Fruit fly (Drosophila melanogaster): ENCODE results near the gene Nup154.

The Nup154 gene

DNA sequence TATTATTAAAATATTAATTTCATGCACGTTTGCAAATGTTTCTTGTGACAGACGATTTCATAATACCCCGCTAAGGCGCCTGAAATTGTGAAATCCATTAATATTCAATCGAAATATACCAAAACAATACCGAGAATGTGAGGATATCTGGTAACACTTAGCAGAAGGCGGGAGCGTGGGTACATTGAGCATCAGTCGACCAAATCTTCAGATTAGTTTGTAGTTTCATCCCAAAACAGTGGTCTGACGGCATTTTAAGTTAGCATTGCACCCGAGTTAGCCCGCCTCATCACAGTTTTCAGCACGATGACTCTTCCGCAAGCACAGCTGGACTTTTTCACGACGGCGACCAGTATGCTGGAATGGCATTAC is at the start of gene Nup154 (continued):
- TF ChIP-seq Fer3 (tag; optimal IDR thresholded peaks at IDR 0.05): no peak
- no peak for TF ChIP-seq CG12769 (tag; optimal IDR thresholded peaks at IDR 0.05)
- TF ChIP-seq al (GFP tag; IDR thresholded peaks at IDR 0.05): no peak
- no peak for TF ChIP-seq Atf6 (GFP tag; IDR thresholded peaks at IDR 0.05)
- no peak for TF ChIP-seq CG6689 (GFP tag; IDR thresholded peaks at IDR 0.05)
- no peak for TF ChIP-seq p53 (GFP tag; optimal IDR thresholded peaks at IDR 0.05)
- no peak for TF ChIP-seq CG10147 (GFP tag; optimal IDR thresholded peaks at IDR 0.05)
- TF ChIP-seq dpn (GFP tag; optimal IDR thresholded peaks at IDR 0.05): no peak
- peak; percentile 29 for TF ChIP-seq pzg (GFP tag; optimal IDR thresholded peaks at IDR 0.05)
- TF ChIP-seq chif (GFP tag; optimal IDR thresholded peaks at IDR 0.05): no peak
- no peak for TF ChIP-seq CG18476 (GFP tag; optimal IDR thresholded peaks at IDR 0.05)
- TF ChIP-seq emc (GFP tag; optimal IDR thresholded peaks at IDR 0.05): no peak
- no peak for TF ChIP-seq NfI (GFP tag; optimal IDR thresholded peaks at IDR 0.05)
- TF ChIP-seq CG12104 (GFP tag; optimal IDR thresholded peaks at IDR 0.05): no peak
- no peak for TF ChIP-seq CG17802 (tag; optimal IDR thresholded peaks at IDR 0.05)
- TF ChIP-seq CG17186 (GFP tag; optimal IDR thresholded peaks at IDR 0.05): peak; percentile 72
- TF ChIP-seq CG14050 (GFP tag; IDR thresholded peaks at IDR 0.05): no peak
- TF ChIP-seq run (tag; optimal IDR thresholded peaks at IDR 0.05): no peak
- no peak for TF ChIP-seq Meics (GFP tag; optimal IDR thresholded peaks at IDR 0.05)
- no peak for TF ChIP-seq CG16863 (GFP tag; optimal IDR thresholded peaks at IDR 0.05)
- 0 out of 2 replicates have a peak, but pooled peaks have one; percentile 14 for TF ChIP-seq vvl (GFP tag; IDR thresholded peaks at IDR 0.05)
- peak; percentile 33 for TF ChIP-seq Dp (GFP tag; optimal IDR thresholded peaks at IDR 0.05)
- no peak for TF ChIP-seq mld (GFP tag; IDR thresholded peaks at IDR 0.05; ENCODE audit: partially characterized antibody)
- no peak for TF ChIP-seq aop (GFP tag; IDR thresholded peaks at IDR 0.05)
- no peak for TF ChIP-seq CG6813 (GFP tag; optimal IDR thresholded peaks at IDR 0.05)
- no peak for TF ChIP-seq pho (GFP tag; optimal IDR thresholded peaks at IDR 0.05)
- TF ChIP-seq wdn (GFP tag; IDR thresholded peaks at IDR 0.05): no peak
- peak; percentile 62 for TF ChIP-seq E2f2 (GFP tag; IDR thresholded peaks at IDR 0.05)
- no peak for TF ChIP-seq hkb (optimal IDR thresholded peaks at IDR 0.05)
- TF ChIP-seq hkb (GFP tag; IDR thresholded peaks at IDR 0.05): no peak
- no peak for TF ChIP-seq CG3838 (GFP tag; optimal IDR thresholded peaks at IDR 0.05)
- TF ChIP-seq ato (GFP tag; IDR thresholded peaks at IDR 0.05; ENCODE audit: partially characterized antibody): 0 out of 2 replicates have a peak, but pooled peaks have one; percentile 22
- TF ChIP-seq usp (GFP tag; optimal IDR thresholded peaks at IDR 0.05): no peak
- no peak for TF ChIP-seq slou (GFP tag; optimal IDR thresholded peaks at IDR 0.05)
- TF ChIP-seq Opbp (GFP tag; IDR thresholded peaks at IDR 0.05; ENCODE audit: partially characterized antibody): no peak
- TF ChIP-seq MESR4 (GFP tag; optimal IDR thresholded peaks at IDR 0.05): peak; percentile 43
- TF ChIP-seq chn (GFP tag; optimal IDR thresholded peaks at IDR 0.05): no peak
- no peak for TF ChIP-seq sob (GFP tag; IDR thresholded peaks at IDR 0.05)
- no peak for TF ChIP-seq CG7987 (GFP tag; optimal IDR thresholded peaks at IDR 0.05)
- TF ChIP-seq CG17612 (GFP tag; IDR thresholded peaks at IDR 0.05): no peak
- no peak for TF ChIP-seq Side (GFP tag; optimal IDR thresholded peaks at IDR 0.05)
- no peak for TF ChIP-seq HHEX (GFP tag; optimal IDR thresholded peaks at IDR 0.05)
- peak in 1 of 2 experiments; percentile 20 for TF ChIP-seq Pdp1 (GFP tag; optimal IDR thresholded peaks at IDR 0.05)
- no peak for TF ChIP-seq Sox100B (GFP tag; optimal IDR thresholded peaks at IDR 0.05)
- TF ChIP-seq CG7372 (GFP tag; IDR thresholded peaks at IDR 0.05): no peak
- TF ChIP-seq Ets97D (GFP tag; optimal IDR thresholded peaks at IDR 0.05): no peak
- no peak for TF ChIP-seq CG11085 (GFP tag; IDR thresholded peaks at IDR 0.05)
- no peak for TF ChIP-seq NC2β (GFP tag; optimal IDR thresholded peaks at IDR 0.05)
- no peak for TF ChIP-seq CG34224 (GFP tag; IDR thresholded peaks at IDR 0.05; ENCODE audit: partially characterized antibody)
- TF ChIP-seq CG15514 (GFP tag; optimal IDR thresholded peaks at IDR 0.05): no peak
- TF ChIP-seq hbn (GFP tag; IDR thresholded peaks at IDR 0.05; ENCODE audit: partially characterized antibody): 0 out of 2 replicates have a peak, but pooled peaks have one; percentile 26
- no peak for TF ChIP-seq CG32772 (GFP tag; IDR thresholded peaks at IDR 0.05)
